Worm (Caenorhabditis elegans): ENCODE data around the gene C07A9.12.

DNA sequence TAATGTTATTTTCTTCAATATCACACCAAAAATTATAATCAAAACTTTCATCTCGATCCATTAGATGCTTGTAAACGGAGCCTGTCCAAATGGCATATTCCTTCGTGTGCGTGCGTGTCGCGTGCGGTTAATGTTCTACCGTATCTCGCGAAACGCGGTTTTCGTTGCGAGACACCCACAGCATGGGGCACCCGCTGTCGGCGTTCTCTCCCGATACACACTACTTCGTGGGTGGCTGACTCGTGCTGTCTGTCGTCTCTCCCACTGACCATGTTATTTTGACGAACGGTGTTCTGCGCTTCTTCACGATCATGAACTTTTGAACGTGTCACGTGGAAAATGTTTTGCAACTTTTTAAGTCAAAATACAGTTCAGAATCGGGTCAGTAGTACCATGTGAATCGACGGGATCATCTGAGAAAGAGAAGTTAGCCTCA, 38.1 kb upstream of the C07A9.12 start:
- TF ChIP-seq mdl-1 (tag; optimal IDR thresholded peaks at IDR 0.05) (peak; percentile 77 to 99), fos-1 (tag; optimal IDR thresholded peaks at IDR 0.05) (peak; percentile 89), unc-30 (tag; optimal IDR thresholded peaks at IDR 0.05) (no peak), lin-35 (GFP tag; optimal IDR thresholded peaks at IDR 0.05) (peak; percentile 90 to 92), sox-4 (tag; optimal IDR thresholded peaks at IDR 0.05) (peak; percentile 92), snpc-4 (tag; optimal IDR thresholded peaks at IDR 0.05) (peak; percentile 84), nhr-90 (tag; optimal IDR thresholded peaks at IDR 0.05; ENCODE audit: poor library complexity) (peak; percentile 98), ama-1 (optimal IDR thresholded peaks at IDR 0.05) (peak; percentile 98), lir-3 (tag; optimal IDR thresholded peaks at IDR 0.05; ENCODE audit: poor library complexity) (peak; percentile 89), nhr-12 (tag; optimal IDR thresholded peaks at IDR 0.05) (peak; percentile 69)
